Fruit fly (Drosophila melanogaster): ENCODE measurements around the gene lectin-33A.

lectin-33A gene

dm6 chr2L:10974638-10975037 lies 27.2 kb upstream of the lectin-33A start:
- TF ChIP-seq CG32264 (GFP tag; optimal IDR thresholded peaks at IDR 0.05), result no peak
- no peak for TF ChIP-seq Vsx2 (GFP tag; optimal IDR thresholded peaks at IDR 0.05; ENCODE audit: partially characterized antibody)
- no peak for TF ChIP-seq pan (optimal IDR thresholded peaks at IDR 0.05)
- TF ChIP-seq tai (GFP tag; optimal IDR thresholded peaks at IDR 0.05), result no peak
- TF ChIP-seq h (GFP tag; optimal IDR thresholded peaks at IDR 0.05), result no peak
- TF ChIP-seq dmrt93B (GFP tag; optimal IDR thresholded peaks at IDR 0.05), result no peak
- no peak for TF ChIP-seq N (GFP tag; optimal IDR thresholded peaks at IDR 0.05)
- no peak for TF ChIP-seq Mio (GFP tag; optimal IDR thresholded peaks at IDR 0.05)
- TF ChIP-seq usp (GFP tag; optimal IDR thresholded peaks at IDR 0.05), result no peak
- no peak for TF ChIP-seq dl (GFP tag; optimal IDR thresholded peaks at IDR 0.05; ENCODE audit: insufficient read depth in 1 of 2, partially characterized antibody in 2 of 2)
- TF ChIP-seq lola (GFP tag; optimal IDR thresholded peaks at IDR 0.05), result no peak
- no peak for TF ChIP-seq ey (GFP tag; optimal IDR thresholded peaks at IDR 0.05)
- no peak for TF ChIP-seq Sp1 (GFP tag; optimal IDR thresholded peaks at IDR 0.05)
- TF ChIP-seq Dif (GFP tag; optimal IDR thresholded peaks at IDR 0.05; ENCODE audit: partially characterized antibody), result no peak

dm6 chr2L:10975193-10975592 lies 26.7 kb upstream of the lectin-33A start, which contains the start of gene abo:
Gene abo (minus strand): TSS chr2L:10975293.
- TF ChIP-seq Abd-B (GFP tag; optimal IDR thresholded peaks at IDR 0.05) (no peak), dmrt93B (GFP tag; optimal IDR thresholded peaks at IDR 0.05) (no peak), fru (GFP tag; optimal IDR thresholded peaks at IDR 0.05) (no peak), h (GFP tag; optimal IDR thresholded peaks at IDR 0.05) (no peak), Myc (optimal IDR thresholded peaks at IDR 0.05) (no peak), tai (GFP tag; optimal IDR thresholded peaks at IDR 0.05) (no peak), OdsH (GFP tag; optimal IDR thresholded peaks at IDR 0.05) (no peak), HLH106 (tag; optimal IDR thresholded peaks at IDR 0.05) (no peak), Vsx2 (GFP tag; optimal IDR thresholded peaks at IDR 0.05; ENCODE audit: partially characterized antibody) (no peak), jim (GFP tag; optimal IDR thresholded peaks at IDR 0.05) (no peak), Hr83 (GFP tag; optimal IDR thresholded peaks at IDR 0.05; ENCODE audit: poor library complexity, severe bottlenecking) (no peak)

dm6 chr2L:10976046-10976863 lies 25.6 kb upstream of the lectin-33A start, which contains the start of the genes ATPsynG and SCAR:
Gene ATPsynG (minus strand): TSS chr2L:10976399.
Gene SCAR (plus strand): TSS chr2L:10976772.
- no peak for TF ChIP-seq Mio (GFP tag; optimal IDR thresholded peaks at IDR 0.05)
- no peak for TF ChIP-seq woc (GFP tag; optimal IDR thresholded peaks at IDR 0.05)
- TF ChIP-seq psq (GFP tag; optimal IDR thresholded peaks at IDR 0.05), result no peak
- TF ChIP-seq Dfd (GFP tag; optimal IDR thresholded peaks at IDR 0.05), result no peak
- no peak for TF ChIP-seq Rel (GFP tag; optimal IDR thresholded peaks at IDR 0.05)
- no peak for TF ChIP-seq Rel (tag; optimal IDR thresholded peaks at IDR 0.05)
- TF ChIP-seq lola (GFP tag; optimal IDR thresholded peaks at IDR 0.05), result no peak

- TF ChIP-seq Vsx2 (GFP tag; optimal IDR thresholded peaks at IDR 0.05; ENCODE audit: partially characterized antibody) (no peak), sv (GFP tag; optimal IDR thresholded peaks at IDR 0.05) (no peak)
Measured at dm6 chr2L:10976864-10977586, 24.8 kb upstream of the lectin-33A start.

- TF ChIP-seq Myc (optimal IDR thresholded peaks at IDR 0.05), result peak; percentile 29
- no peak for TF ChIP-seq CG32264 (GFP tag; optimal IDR thresholded peaks at IDR 0.05)
- TF ChIP-seq foxo (GFP tag; optimal IDR thresholded peaks at IDR 0.05), result peak in 1 of 2 experiments; percentile 15
Measured at dm6 chr2L:10986138-10986537, 15.7 kb upstream of the lectin-33A start.

dm6 chr2L:10987370-10987853 lies 14.5 kb upstream of the lectin-33A start, which contains the start of the genes piwi and CG12253:
Gene piwi (minus strand): TSS chr2L:10987420.
Gene CG12253 (plus strand): TSS chr2L:10987806.
- TF ChIP-seq psq (GFP tag; optimal IDR thresholded peaks at IDR 0.05), result peak; percentile 49
- peak; percentile 50 for TF ChIP-seq sv (GFP tag; optimal IDR thresholded peaks at IDR 0.05)
- no peak for TF ChIP-seq Rel (GFP tag; optimal IDR thresholded peaks at IDR 0.05)
- TF ChIP-seq Rel (tag; optimal IDR thresholded peaks at IDR 0.05), result peak; percentile 47
- no peak for TF ChIP-seq dmrt93B (GFP tag; optimal IDR thresholded peaks at IDR 0.05)
- peak; percentile 28 for TF ChIP-seq woc (GFP tag; optimal IDR thresholded peaks at IDR 0.05)
- no peak for TF ChIP-seq Hnf4 (GFP tag; optimal IDR thresholded peaks at IDR 0.05)
- peak; percentile 93 for TF ChIP-seq Vsx2 (GFP tag; optimal IDR thresholded peaks at IDR 0.05; ENCODE audit: partially characterized antibody)
- peak; percentile 44 for TF ChIP-seq ey (GFP tag; optimal IDR thresholded peaks at IDR 0.05)
- no peak for TF ChIP-seq Hr78 (GFP tag; optimal IDR thresholded peaks at IDR 0.05)
- no peak for TF ChIP-seq Abd-B (GFP tag; optimal IDR thresholded peaks at IDR 0.05)
- TF ChIP-seq dl (GFP tag; optimal IDR thresholded peaks at IDR 0.05; ENCODE audit: insufficient read depth in 1 of 2, partially characterized antibody in 2 of 2), result no peak
- TF ChIP-seq fru (GFP tag; optimal IDR thresholded peaks at IDR 0.05), result no peak
- TF ChIP-seq usp (GFP tag; optimal IDR thresholded peaks at IDR 0.05), result no peak
- peak; percentile 50 for TF ChIP-seq OdsH (GFP tag; optimal IDR thresholded peaks at IDR 0.05)
- TF ChIP-seq tai (GFP tag; optimal IDR thresholded peaks at IDR 0.05), result peak; percentile 57
- peak; percentile 67 for TF ChIP-seq brk (GFP tag; optimal IDR thresholded peaks at IDR 0.05)
- TF ChIP-seq Dif (GFP tag; optimal IDR thresholded peaks at IDR 0.05; ENCODE audit: partially characterized antibody), result peak; percentile 61

Data from whole organism, wandering third instar larva.